Fruit fly (Drosophila melanogaster): ENCODE data around the gene MED11.
A peak's percentile ranks its signal among the peaks of the same experiment; 100 is the strongest.

The MED11 gene

DNA sequence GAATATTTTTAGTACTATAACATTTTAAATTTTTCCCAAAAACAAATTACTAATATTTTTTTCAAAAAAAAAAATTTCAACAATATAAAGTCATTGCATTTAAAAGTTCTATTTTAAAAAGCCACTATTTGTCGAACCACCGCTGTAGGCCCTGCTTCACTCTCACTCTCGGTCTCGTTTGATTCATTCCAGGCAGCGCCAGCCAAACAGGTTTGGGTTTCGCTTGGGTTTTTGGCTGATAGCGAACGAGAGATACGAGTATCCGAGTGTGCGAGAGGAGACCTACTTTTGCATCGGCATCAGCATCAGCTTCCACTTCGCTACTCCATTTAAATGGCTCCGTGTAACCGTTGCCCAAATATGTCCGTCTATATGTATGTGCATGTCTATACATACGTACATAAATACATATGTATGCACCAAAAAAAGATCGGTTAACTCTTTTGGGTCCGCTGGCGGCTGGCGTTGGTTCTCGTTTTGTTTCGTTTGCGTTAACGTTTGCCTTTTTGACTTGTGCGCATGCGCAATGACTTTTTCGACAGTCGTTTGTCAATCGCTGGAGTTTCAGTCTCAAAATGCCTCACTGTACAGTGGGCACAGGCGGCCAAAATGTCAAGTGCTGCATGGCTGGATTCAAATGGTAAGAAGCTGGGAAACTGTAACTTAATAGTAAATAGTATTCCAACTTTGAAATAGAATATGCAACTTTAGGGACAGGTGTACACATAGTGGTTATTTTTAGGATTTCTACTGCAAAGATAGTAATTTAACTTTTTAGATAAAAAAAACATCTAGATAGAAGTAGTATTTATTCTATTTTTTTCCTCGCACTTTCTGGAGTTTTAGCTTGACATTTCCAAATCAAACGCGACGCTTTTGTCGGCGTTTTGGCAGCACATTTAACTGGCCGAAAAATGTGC is 23.4 kb downstream of the MED11 start (continued):
- TF ChIP-seq CG2875 (GFP tag; optimal IDR thresholded peaks at IDR 0.05), result no peak
- no peak for TF ChIP-seq Fer2 (tag; optimal IDR thresholded peaks at IDR 0.05)
- peak; percentile 91 for TF ChIP-seq dmrt99B (tag; optimal IDR thresholded peaks at IDR 0.05)
- no peak for TF ChIP-seq CG8765 (GFP tag; IDR thresholded peaks at IDR 0.05)
- TF ChIP-seq nmo (GFP tag; optimal IDR thresholded peaks at IDR 0.05), result peak; percentile 73
- no peak for TF ChIP-seq CG11085 (GFP tag; IDR thresholded peaks at IDR 0.05)
- peak; percentile 76 for TF ChIP-seq bcd (GFP tag; optimal IDR thresholded peaks at IDR 0.05)
- no peak for TF ChIP-seq prd (optimal IDR thresholded peaks at IDR 0.05)
- TF ChIP-seq prd (GFP tag; IDR thresholded peaks at IDR 0.05), result peak; percentile 68
- no peak for TF ChIP-seq lov (optimal IDR thresholded peaks at IDR 0.05)
- TF ChIP-seq lov (GFP tag; IDR thresholded peaks at IDR 0.05), result no peak
- no peak for TF ChIP-seq abd-A (tag; optimal IDR thresholded peaks at IDR 0.05)
- peak; percentile 66; the same call in 2 of the 3 replicates for TF ChIP-seq CG11093 (GFP tag; IDR thresholded peaks at IDR 0.05)
- TF ChIP-seq CG7556 (GFP tag; optimal IDR thresholded peaks at IDR 0.05), result peak; percentile 87
- TF ChIP-seq ro (GFP tag; IDR thresholded peaks at IDR 0.05), result peak; percentile 69
- peak; percentile 25 for TF ChIP-seq CG30431 (GFP tag; optimal IDR thresholded peaks at IDR 0.05)
- peak; percentile 41 for TF ChIP-seq CG10979 (tag; optimal IDR thresholded peaks at IDR 0.05)
- TF ChIP-seq CG8089 (GFP tag; optimal IDR thresholded peaks at IDR 0.05), result no peak
- TF ChIP-seq HmgD (GFP tag; optimal IDR thresholded peaks at IDR 0.05), result no peak
- TF ChIP-seq CG34224 (GFP tag; IDR thresholded peaks at IDR 0.05; ENCODE audit: partially characterized antibody), result no peak
- TF ChIP-seq CG15011 (GFP tag; optimal IDR thresholded peaks at IDR 0.05), result peak; percentile 69
- peak; percentile 44 for TF ChIP-seq gcm2 (GFP tag; optimal IDR thresholded peaks at IDR 0.05)
- no peak for TF ChIP-seq CG6791 (GFP tag; IDR thresholded peaks at IDR 0.05; ENCODE audit: partially characterized antibody)
- no peak for TF ChIP-seq unc-4 (GFP tag; IDR thresholded peaks at IDR 0.05; ENCODE audit: partially characterized antibody)
- TF ChIP-seq odd (GFP tag; optimal IDR thresholded peaks at IDR 0.05), result peak; percentile 73
- no peak for TF ChIP-seq CG6254 (GFP tag; optimal IDR thresholded peaks at IDR 0.05)
- peak; percentile 68 for TF ChIP-seq HLH3B (GFP tag; IDR thresholded peaks at IDR 0.05)
- peak; percentile 66 for TF ChIP-seq ttk (GFP tag; IDR thresholded peaks at IDR 0.05)
- peak; percentile 80 for TF ChIP-seq stc (GFP tag; IDR thresholded peaks at IDR 0.05)
- TF ChIP-seq CG7928 (GFP tag; optimal IDR thresholded peaks at IDR 0.05), result peak; percentile 10
- TF ChIP-seq PHDP (tag; optimal IDR thresholded peaks at IDR 0.05), result peak; percentile 66
- peak; percentile 78 for TF ChIP-seq CG8924 (tag; optimal IDR thresholded peaks at IDR 0.05)
- no peak for TF ChIP-seq CG7963 (GFP tag; IDR thresholded peaks at IDR 0.05; ENCODE audit: partially characterized antibody)
- TF ChIP-seq corto (GFP tag; optimal IDR thresholded peaks at IDR 0.05), result no peak
- TF ChIP-seq CG33557 (GFP tag; optimal IDR thresholded peaks at IDR 0.05), result no peak
- TF ChIP-seq hkb (optimal IDR thresholded peaks at IDR 0.05), result no peak
- TF ChIP-seq hkb (GFP tag; IDR thresholded peaks at IDR 0.05), result peak; percentile 87
- no peak for TF ChIP-seq CG10431 (GFP tag; optimal IDR thresholded peaks at IDR 0.05)
- TF ChIP-seq knrl (GFP tag; IDR thresholded peaks at IDR 0.05; ENCODE audit: partially characterized antibody), result no peak
- TF ChIP-seq pzg (GFP tag; optimal IDR thresholded peaks at IDR 0.05), result no peak
- peak; percentile 24 for TF ChIP-seq CG10543 (GFP tag; optimal IDR thresholded peaks at IDR 0.05)
- no peak for TF ChIP-seq amos (GFP tag; IDR thresholded peaks at IDR 0.05; ENCODE audit: partially characterized antibody)
- peak; percentile 64 for TF ChIP-seq nerfin-1 (tag; optimal IDR thresholded peaks at IDR 0.05)
- TF ChIP-seq sr (GFP tag; IDR thresholded peaks at IDR 0.05), result no peak
- peak in 1 of 2 experiments; percentile 34 for TF ChIP-seq crp (GFP tag; optimal IDR thresholded peaks at IDR 0.05)
- peak; percentile 34 for TF ChIP-seq Myb (GFP tag; optimal IDR thresholded peaks at IDR 0.05)
- TF ChIP-seq lab (GFP tag; optimal IDR thresholded peaks at IDR 0.05), result peak; percentile 67
- no peak for TF ChIP-seq CG11560 (tag; IDR thresholded peaks at IDR 0.05)
